Worm (Caenorhabditis elegans) whole organism, mixed stage, embryonic: ENCODE measurements around the gene sri-30.

Experiments used
- M03D4.4 ChIP-seq: sonication (generic microtip); optimal IDR thresholded peaks from 2 replicates; lab custom pipeline; 2017; ENCODE audit warnings: mild to moderate bottlenecking, missing genetic modification characterization, missing compliant biosample characterization
- bed-3 ChIP-seq: fragments of 200-800 bp; sonication (Bioruptor generic); optimal IDR thresholded peaks from 3 replicates; lab custom pipeline; 2018; ENCODE audit warnings: mild to moderate bottlenecking, missing genetic modification characterization, moderate library complexity, missing compliant biosample characterization
- blmp-1 ChIP-seq: fragments of 150-350 bp; optimal IDR thresholded peaks from 2 replicates; lab custom pipeline; 2014; ENCODE audit warnings: missing biosample characterization, missing genetic modification characterization
- ceh-39 ChIP-seq: fragments of 150-350 bp; optimal IDR thresholded peaks from 2 replicates; lab custom pipeline; 2014; ENCODE audit warnings: missing biosample characterization, missing genetic modification characterization
- ceh-83 ChIP-seq: fragments of 200-800 bp; sonication (Bioruptor generic); optimal IDR thresholded peaks from 2 replicates; lab custom pipeline; 2018; ENCODE audit warnings: mild to moderate bottlenecking, missing genetic modification characterization, missing compliant biosample characterization
- cnd-1 ChIP-seq: fragments of 200-800 bp; sonication (Bioruptor generic); optimal IDR thresholded peaks from 2 replicates; lab custom pipeline; 2018; ENCODE audit warnings: mild to moderate bottlenecking, missing genetic modification characterization, missing compliant biosample characterization
- drap-1 ChIP-seq: fragments of 200-800 bp; sonication (Bioruptor generic); optimal IDR thresholded peaks from 3 replicates; lab custom pipeline; 2018; ENCODE audit warnings: mild to moderate bottlenecking, missing genetic modification characterization, missing compliant biosample characterization
- elt-1 ChIP-seq: sonication (generic microtip); optimal IDR thresholded peaks from 2 replicates; lab custom pipeline; 2017; ENCODE audit warnings: missing genetic modification characterization, mild to moderate bottlenecking, missing compliant biosample characterization, antibody characterized with exemption, moderate library complexity, borderline replicate concordance; ENCODE audit not compliant: insufficient read depth
- flh-1 ChIP-seq: fragments of 200-800 bp; sonication (Bioruptor generic); optimal IDR thresholded peaks from 2 replicates; lab custom pipeline; 2018; ENCODE audit warnings: mild to moderate bottlenecking, missing genetic modification characterization, moderate library complexity, missing compliant biosample characterization
- ham-2 ChIP-seq: fragments of 200-800 bp; sonication (Bioruptor generic); optimal IDR thresholded peaks from 2 replicates; lab custom pipeline; 2018; ENCODE audit warnings: mild to moderate bottlenecking, missing genetic modification characterization, missing compliant biosample characterization
- hlh-1 ChIP-seq: fragments of 150-350 bp; optimal IDR thresholded peaks from 2 replicates; lab custom pipeline; 2014; ENCODE audit warnings: missing biosample characterization, missing genetic modification reagents, missing genetic modification characterization
- lin-13 ChIP-seq: fragments of 150-350 bp; optimal IDR thresholded peaks from 2 replicates; lab custom pipeline; 2014; ENCODE audit warnings: missing biosample characterization, missing genetic modification characterization
- lin-32 ChIP-seq: fragments of 200-800 bp; sonication (Bioruptor generic); optimal IDR thresholded peaks from 2 replicates; lab custom pipeline; 2018; ENCODE audit warnings: mild to moderate bottlenecking, missing genetic modification characterization, missing compliant biosample characterization
- lsy-2 ChIP-seq: fragments of 150-350 bp; optimal IDR thresholded peaks from 2 replicates; lab custom pipeline; 2014; ENCODE audit warnings: missing biosample characterization, missing genetic modification characterization
- mab-5 ChIP-seq: fragments of 150-350 bp; optimal IDR thresholded peaks from 2 replicates; lab custom pipeline; 2014; ENCODE audit warnings: missing biosample characterization, missing genetic modification characterization
- mep-1 ChIP-seq: fragments of 150-350 bp; optimal IDR thresholded peaks from 2 replicates; lab custom pipeline; 2017; ENCODE audit warnings: missing biosample characterization, missing genetic modification reagents, missing genetic modification characterization, inconsistent platforms
- mls-2 ChIP-seq: sonication (generic microtip); optimal IDR thresholded peaks from 2 replicates; lab custom pipeline; 2016; ENCODE audit warnings: mild to moderate bottlenecking, missing genetic modification characterization, moderate library complexity, missing compliant biosample characterization
- nhr-2 ChIP-seq: fragments of 150-350 bp; optimal IDR thresholded peaks from 2 replicates; lab custom pipeline; 2014; ENCODE audit warnings: missing biosample characterization, missing genetic modification characterization
- nhr-237 ChIP-seq: fragments of 150-350 bp; optimal IDR thresholded peaks from 2 replicates; lab custom pipeline; 2014; ENCODE audit warnings: missing biosample characterization, missing genetic modification characterization
- nhr-28 ChIP-seq: fragments of 150-350 bp; optimal IDR thresholded peaks from 2 replicates; lab custom pipeline; 2014; ENCODE audit warnings: missing biosample characterization, missing genetic modification characterization
- nhr-76 ChIP-seq: sonication (generic microtip); optimal IDR thresholded peaks from 2 replicates; lab custom pipeline; 2017; ENCODE audit warnings: missing biosample characterization, missing genetic modification characterization
- pha-4 ChIP-seq: fragments of 150-350 bp; optimal IDR thresholded peaks from 2 replicates; lab custom pipeline; 2018; ENCODE audit warnings: missing biosample characterization, missing genetic modification reagents, missing genetic modification characterization
- sem-2 ChIP-seq: fragments of 200-800 bp; sonication (Bioruptor generic); optimal IDR thresholded peaks from 2 replicates; lab custom pipeline; 2018; ENCODE audit warnings: mild to moderate bottlenecking, missing genetic modification characterization, missing compliant biosample characterization
- snpc-4 ChIP-seq: fragments of 150-350 bp; optimal IDR thresholded peaks from 2 replicates; lab custom pipeline; 2014; ENCODE audit warnings: missing biosample characterization, missing genetic modification characterization
- sptf-1 ChIP-seq: sonication (generic microtip); optimal IDR thresholded peaks from 2 replicates; lab custom pipeline; 2017; ENCODE audit warnings: mild to moderate bottlenecking, missing genetic modification characterization, moderate library complexity, missing compliant biosample characterization
- tbx-8 ChIP-seq: fragments of 200-800 bp; sonication (Bioruptor generic); optimal IDR thresholded peaks from 2 replicates; lab custom pipeline; 2018; ENCODE audit warnings: mild to moderate bottlenecking, missing genetic modification characterization, moderate library complexity, missing compliant biosample characterization
- unc-120 ChIP-seq: sonication (generic microtip); optimal IDR thresholded peaks from 2 replicates; lab custom pipeline; 2017; ENCODE audit warnings: missing genetic modification characterization, missing compliant biosample characterization; ENCODE audit not compliant: poor library complexity, severe bottlenecking
- unc-39 ChIP-seq: fragments of 150-350 bp; optimal IDR thresholded peaks from 2 replicates; lab custom pipeline; 2014; ENCODE audit warnings: missing biosample characterization, missing genetic modification characterization
- unc-62 ChIP-seq: fragments of 150-350 bp; optimal IDR thresholded peaks from 2 replicates; lab custom pipeline; 2014; ENCODE audit warnings: missing biosample characterization, missing genetic modification reagents, missing genetic modification characterization
- zip-8 ChIP-seq: fragments of 150-350 bp; optimal IDR thresholded peaks from 2 replicates; lab custom pipeline; 2014; ENCODE audit warnings: missing biosample characterization, missing genetic modification characterization
- ztf-11 ChIP-seq: fragments of 150-350 bp; optimal IDR thresholded peaks from 2 replicates; lab custom pipeline; 2014; ENCODE audit warnings: missing biosample characterization, missing genetic modification characterization

sri-30 gene

DNA sequence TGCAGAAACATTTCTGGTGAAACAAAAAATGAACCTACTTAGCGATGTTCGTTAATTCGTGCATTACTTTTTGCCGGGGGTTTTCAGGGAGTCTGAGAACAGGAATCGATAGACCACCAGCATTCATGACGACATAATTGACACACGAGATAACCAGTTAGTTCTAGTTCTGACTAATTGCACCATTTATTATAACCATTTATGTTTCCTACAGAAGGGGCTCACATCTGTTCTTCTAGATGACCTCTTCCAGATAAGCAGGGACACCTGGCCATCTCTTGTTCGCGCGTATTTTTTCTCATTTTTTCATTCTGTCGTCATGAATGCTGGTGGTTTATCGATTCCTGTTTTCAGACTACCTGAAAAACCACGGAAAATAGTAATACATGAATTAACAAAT lies 37.6 kb upstream of the sri-30 start, which contains the start of gene sdz-5:
Gene sdz-5 (plus strand): TSS at position 301 of the 400 bp plus-strand sequence.
- no peak for TF ChIP-seq snpc-4
- TF ChIP-seq mab-5 (tag; lab: Kevin White, UChicago) = no peak
- no peak for TF ChIP-seq ham-2 (GFP tag; lab: Kevin White, UChicago)
- TF ChIP-seq ceh-83 (GFP tag; lab: Kevin White, UChicago) = no peak
- peak; percentile 8 for TF ChIP-seq ceh-39 (tag; lab: Kevin White, UChicago)

- TF ChIP-seq mep-1 = no peak
- no peak for TF ChIP-seq ham-2 (GFP tag; lab: Kevin White, UChicago)
- TF ChIP-seq nhr-76 (tag; lab: Kevin White, UChicago) = no peak
- no peak for TF ChIP-seq nhr-28 (tag; lab: Kevin White, UChicago)
- TF ChIP-seq unc-62 (GFP tag; lab: Kevin White, UChicago) = no peak
- no peak for TF ChIP-seq ceh-39 (tag; lab: Kevin White, UChicago)
- TF ChIP-seq tbx-8 (GFP tag; lab: Kevin White, UChicago) = no peak
- no peak for TF ChIP-seq drap-1 (GFP tag; lab: Kevin White, UChicago)
- no peak for TF ChIP-seq hlh-1 (tag; lab: Kevin White, UChicago)
- no peak for TF ChIP-seq lin-13 (tag; lab: Kevin White, UChicago)
- TF ChIP-seq elt-1 (tag; lab: Kevin White, UChicago) = no peak
- no peak for TF ChIP-seq mls-2 (tag; lab: Kevin White, UChicago)
- TF ChIP-seq blmp-1 = no peak
- TF ChIP-seq nhr-2 (tag; lab: Kevin White, UChicago) = no peak
- TF ChIP-seq nhr-237 (tag; lab: Kevin White, UChicago) = no peak
- no peak for TF ChIP-seq unc-120 (tag; lab: Kevin White, UChicago)
- TF ChIP-seq sptf-1 (tag; lab: Kevin White, UChicago) = no peak
- TF ChIP-seq lin-32 (GFP tag; lab: Kevin White, UChicago) = no peak
- TF ChIP-seq flh-1 (GFP tag; lab: Kevin White, UChicago) = no peak
Observed at ce11 chrII:3012133-3012532, 33.8 kb upstream of the sri-30 start, which contains the start of gene C41H7.9. Gene C41H7.9, minus strand, starts transcription at chrII:3012233.

ce11 chrII:3014196-3014849 lies 31.7 kb upstream of the sri-30 start, which contains the start of gene C41H7.2:
Gene C41H7.2, plus strand, starts transcription at chrII:3014817.
- TF ChIP-seq lsy-2 (tag; lab: Kevin White, UChicago) (no peak), zip-8 (tag; lab: Kevin White, UChicago) (no peak), sptf-1 (tag; lab: Kevin White, UChicago) (no peak), drap-1 (GFP tag; lab: Kevin White, UChicago) (no peak), mep-1 (no peak), ceh-39 (tag; lab: Kevin White, UChicago) (no peak), ztf-11 (tag; lab: Kevin White, UChicago) (no peak), ceh-83 (GFP tag; lab: Kevin White, UChicago) (no peak), nhr-237 (tag; lab: Kevin White, UChicago) (no peak), nhr-2 (tag; lab: Kevin White, UChicago) (no peak)
- TF ChIP-seq, all 35 proteins: peak for 0

DNA sequence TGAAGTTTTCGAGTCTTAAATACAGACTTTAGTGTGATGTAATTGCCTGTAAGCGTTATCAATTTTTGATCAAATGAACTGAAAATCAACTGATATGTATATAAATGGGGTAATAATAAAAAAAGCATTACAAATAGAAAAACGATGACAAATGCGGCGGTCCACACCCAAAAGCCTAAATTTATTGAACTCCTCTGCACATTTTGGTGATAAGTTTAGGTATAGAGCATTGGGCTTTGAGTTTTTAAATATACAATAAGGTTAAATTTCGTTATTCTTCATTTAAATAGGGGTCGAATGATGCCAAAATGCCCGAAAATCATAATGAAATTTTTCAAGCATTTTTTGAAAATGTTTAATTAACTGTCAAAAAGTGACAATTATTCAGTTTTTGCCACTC lies 26.2 kb upstream of the sri-30 start, which contains the start of gene clec-3:
Gene clec-3 (minus strand): TSS at position 101 of the 400 bp plus-strand sequence.
- no peak for TF ChIP-seq nhr-2 (tag; lab: Kevin White, UChicago)
- no peak for TF ChIP-seq lin-32 (GFP tag; lab: Kevin White, UChicago)
- TF ChIP-seq snpc-4 = no peak
- no peak for TF ChIP-seq unc-62 (GFP tag; lab: Kevin White, UChicago)
- TF ChIP-seq pha-4 (tag; lab: Kevin White, UChicago) = no peak
- no peak for TF ChIP-seq blmp-1
- no peak for TF ChIP-seq cnd-1 (tag; lab: Kevin White, UChicago)
- no peak for TF ChIP-seq flh-1 (GFP tag; lab: Kevin White, UChicago)
- no peak for TF ChIP-seq sem-2 (GFP tag; lab: Kevin White, UChicago)
- no peak for TF ChIP-seq tbx-8 (GFP tag; lab: Kevin White, UChicago)
- TF ChIP-seq bed-3 (GFP tag; lab: Kevin White, UChicago) = no peak
- no peak for TF ChIP-seq M03D4.4
- TF ChIP-seq unc-39 = no peak
